Fruit fly (Drosophila melanogaster): ENCODE measurements around the gene cib.
A peak's percentile ranks its signal among the peaks of the same experiment; 100 is the strongest.

The cib gene

dm6 chrX:4113698-4114216 is 7.8 kb downstream of the cib start, which contains the start of the genes dgt4 and Nsun2 (continued):
- no peak for TF ChIP-seq Ptx1 (GFP tag; IDR thresholded peaks at IDR 0.05)
- peak; percentile 41 for TF ChIP-seq ind (GFP tag; optimal IDR thresholded peaks at IDR 0.05)
- no peak for TF ChIP-seq Dfd (GFP tag; optimal IDR thresholded peaks at IDR 0.05)
- no peak for TF ChIP-seq sc (optimal IDR thresholded peaks at IDR 0.05)
- TF ChIP-seq sc (GFP tag; optimal IDR thresholded peaks at IDR 0.05), result no peak
- no peak for TF ChIP-seq sim (GFP tag; IDR thresholded peaks at IDR 0.05)
- no peak for TF ChIP-seq Hr39 (optimal IDR thresholded peaks at IDR 0.05)
- TF ChIP-seq CG12659 (GFP tag; optimal IDR thresholded peaks at IDR 0.05), result peak; percentile 32
- peak; percentile 21 for TF ChIP-seq trem (tag; optimal IDR thresholded peaks at IDR 0.05)
- TF ChIP-seq h (optimal IDR thresholded peaks at IDR 0.05), result no peak
- no peak for TF ChIP-seq CHES-1-like (GFP tag; optimal IDR thresholded peaks at IDR 0.05)
- TF ChIP-seq fu2 (GFP tag; optimal IDR thresholded peaks at IDR 0.05), result no peak
- no peak for TF ChIP-seq pan (optimal IDR thresholded peaks at IDR 0.05)
- TF ChIP-seq pan (GFP tag; optimal IDR thresholded peaks at IDR 0.05 in 1 of 2, IDR thresholded peaks at IDR 0.05 in 1 of 2), result no peak
- TF ChIP-seq CG9215 (GFP tag; IDR thresholded peaks at IDR 0.05), result no peak
- TF ChIP-seq Dref (GFP tag; IDR thresholded peaks at IDR 0.05), result peak; percentile 64
- no peak for TF ChIP-seq CG3163 (GFP tag; optimal IDR thresholded peaks at IDR 0.05)
- TF ChIP-seq ci (GFP tag; IDR thresholded peaks at IDR 0.05), result no peak
- TF ChIP-seq p53 (GFP tag; optimal IDR thresholded peaks at IDR 0.05), result no peak
- TF ChIP-seq CG10654 (GFP tag; optimal IDR thresholded peaks at IDR 0.05), result no peak
- no peak for TF ChIP-seq H2.0 (GFP tag; IDR thresholded peaks at IDR 0.05)
- no peak for TF ChIP-seq CG8359 (GFP tag; optimal IDR thresholded peaks at IDR 0.05; ENCODE audit: borderline replicate concordance)
- TF ChIP-seq CG12744 (GFP tag; optimal IDR thresholded peaks at IDR 0.05), result no peak
- no peak for TF ChIP-seq NC2α (GFP tag; optimal IDR thresholded peaks at IDR 0.05)
- TF ChIP-seq C15 (GFP tag; IDR thresholded peaks at IDR 0.05), result no peak
- TF ChIP-seq CG2875 (GFP tag; optimal IDR thresholded peaks at IDR 0.05), result no peak
- TF ChIP-seq nerfin-1 (tag; optimal IDR thresholded peaks at IDR 0.05), result no peak
- no peak for TF ChIP-seq CG6683 (GFP tag; optimal IDR thresholded peaks at IDR 0.05)
- no peak for TF ChIP-seq btn (GFP tag; optimal IDR thresholded peaks at IDR 0.05)
- no peak for TF ChIP-seq CG8765 (GFP tag; IDR thresholded peaks at IDR 0.05)
- no peak for TF ChIP-seq ase (GFP tag; IDR thresholded peaks at IDR 0.05)
- no peak for TF ChIP-seq NFAT (GFP tag; IDR thresholded peaks at IDR 0.05)
- TF ChIP-seq CG7963 (GFP tag; IDR thresholded peaks at IDR 0.05; ENCODE audit: partially characterized antibody), result no peak
- peak; percentile 21 for TF ChIP-seq CG3995 (GFP tag; optimal IDR thresholded peaks at IDR 0.05)
- no peak for TF ChIP-seq Drgx (GFP tag; IDR thresholded peaks at IDR 0.05)
- peak; percentile 23 for TF ChIP-seq Chrac-16 (GFP tag; optimal IDR thresholded peaks at IDR 0.05)
- TF ChIP-seq CG2120 (GFP tag; optimal IDR thresholded peaks at IDR 0.05), result peak; percentile 37
- no peak for TF ChIP-seq dan (GFP tag; IDR thresholded peaks at IDR 0.05)
- no peak for TF ChIP-seq Fer3 (tag; optimal IDR thresholded peaks at IDR 0.05)
- no peak for TF ChIP-seq ssp (GFP tag; IDR thresholded peaks at IDR 0.05)
- no peak for TF ChIP-seq disco-r (GFP tag; optimal IDR thresholded peaks at IDR 0.05)
- TF ChIP-seq tin (GFP tag; optimal IDR thresholded peaks at IDR 0.05), result peak; percentile 4
- no peak for TF ChIP-seq CG1024 (GFP tag; IDR thresholded peaks at IDR 0.05)
- TF ChIP-seq CG8944 (GFP tag; optimal IDR thresholded peaks at IDR 0.05), result no peak
- no peak for TF ChIP-seq cad (GFP tag; optimal IDR thresholded peaks at IDR 0.05)
- TF ChIP-seq CG7745 (tag; optimal IDR thresholded peaks at IDR 0.05), result no peak
- TF ChIP-seq amos (GFP tag; IDR thresholded peaks at IDR 0.05; ENCODE audit: partially characterized antibody), result peak; percentile 68
- peak; percentile 22 for TF ChIP-seq pzg (GFP tag; optimal IDR thresholded peaks at IDR 0.05)
- TF ChIP-seq CG1792 (GFP tag; optimal IDR thresholded peaks at IDR 0.05), result no peak
- no peak for TF ChIP-seq CG31365 (tag; optimal IDR thresholded peaks at IDR 0.05)
- TF ChIP-seq CG4617 (GFP tag; optimal IDR thresholded peaks at IDR 0.05; ENCODE audit: borderline replicate concordance), result no peak
- TF ChIP-seq ranshi (GFP tag; IDR thresholded peaks at IDR 0.05), result no peak
- no peak for TF ChIP-seq Optix (GFP tag; IDR thresholded peaks at IDR 0.05)
- no peak for TF ChIP-seq CG3407 (GFP tag; optimal IDR thresholded peaks at IDR 0.05)
